Fruit fly (Drosophila melanogaster) whole organism, embryonic: ENCODE data around the gene CG7694.
A peak's percentile ranks its signal among the peaks of the same experiment; 100 is the strongest.

ENCODE experiments used
- CG10274 ChIP-seq: fragments of 200-800 bp; sonication (Bioruptor generic); optimal IDR thresholded peaks from 3 replicates; lab custom pipeline; 2017; ENCODE audit warnings: missing biosample characterization, mild to moderate bottlenecking, missing genetic modification characterization
- CG10462 ChIP-seq: fragments of 200-800 bp; sonication (Bioruptor generic); optimal IDR thresholded peaks from 2 replicates; lab custom pipeline; 2016; ENCODE audit warnings: missing biosample characterization, missing genetic modification characterization
- CG11456 ChIP-seq: fragments of 200-800 bp; sonication (Bioruptor generic); IDR thresholded peaks from 3 replicates; pipeline ENCODE4 v1.3.6; 2022; ENCODE audit warnings: missing biosample characterization, missing genetic modification characterization
- CG12236 ChIP-seq: fragments of 200-800 bp; sonication (Bioruptor generic); optimal IDR thresholded peaks from 2 replicates; lab custom pipeline; 2016; ENCODE audit warnings: missing biosample characterization, missing genetic modification characterization
- CG13424 ChIP-seq: fragments of 200-800 bp; sonication (Bioruptor generic); optimal IDR thresholded peaks from 2 replicates; lab custom pipeline; 2019; ENCODE audit warnings: missing biosample characterization, mild to moderate bottlenecking, missing genetic modification characterization, moderate library complexity
- CG15073 ChIP-seq: fragments of 200-800 bp; sonication (Bioruptor generic); optimal IDR thresholded peaks from 2 replicates; lab custom pipeline; 2016; ENCODE audit warnings: missing biosample characterization, missing genetic modification characterization
- CG1529 ChIP-seq: fragments of 200-800 bp; sonication (Bioruptor generic); optimal IDR thresholded peaks from 3 replicates; lab custom pipeline; 2018; ENCODE audit warnings: missing biosample characterization, missing genetic modification characterization
- CG18619 ChIP-seq: fragments of 200-800 bp; sonication (Bioruptor generic); optimal IDR thresholded peaks from 3 replicates; lab custom pipeline; 2017; ENCODE audit warnings: missing biosample characterization, mild to moderate bottlenecking, missing genetic modification characterization
- CG2875 ChIP-seq: fragments of 200-800 bp; sonication (Bioruptor generic); optimal IDR thresholded peaks from 2 replicates; lab custom pipeline; 2017; ENCODE audit warnings: missing biosample characterization, mild to moderate bottlenecking, missing genetic modification characterization, missing genetic modification reagents
- CG30431 ChIP-seq: fragments of 200-800 bp; sonication (Bioruptor generic); optimal IDR thresholded peaks from 2 replicates; lab custom pipeline; 2017; ENCODE audit warnings: missing biosample characterization, missing genetic modification characterization
- CG3847 ChIP-seq: fragments of 200-800 bp; sonication (Bioruptor generic); IDR thresholded peaks from 2 replicates; pipeline ENCODE4 v1.3.6; 2022; ENCODE audit warnings: missing biosample characterization, missing genetic modification characterization
- CG4404 ChIP-seq: fragments of 200-800 bp; sonication (Bioruptor generic); IDR thresholded peaks from 2 replicates; pipeline ENCODE4 v1.3.6; 2022; ENCODE audit warnings: missing biosample characterization, missing genetic modification characterization
- CG4854 ChIP-seq: fragments of 200-800 bp; sonication (Bioruptor generic); optimal IDR thresholded peaks from 2 replicates; lab custom pipeline; 2016; ENCODE audit warnings: missing biosample characterization, missing genetic modification characterization, inconsistent platforms
- CG6765 ChIP-seq: fragments of 200-800 bp; sonication (Bioruptor generic); optimal IDR thresholded peaks from 3 replicates; lab custom pipeline; 2017; ENCODE audit warnings: missing biosample characterization, mild to moderate bottlenecking, missing genetic modification characterization
- CG7357 ChIP-seq: fragments of 200-800 bp; sonication (Bioruptor generic); IDR thresholded peaks from 3 replicates; pipeline ENCODE4 v1.3.6; 2022; ENCODE audit warnings: missing biosample characterization, missing genetic modification characterization
- CG9215 ChIP-seq: fragments of 200-800 bp; sonication (Bioruptor generic); IDR thresholded peaks from 2 replicates; pipeline ENCODE4 v1.3.6; 2022; ENCODE audit warnings: missing biosample characterization, missing genetic modification characterization
- CrebB ChIP-seq: fragments of 200-800 bp; sonication (Bioruptor generic); optimal IDR thresholded peaks from 3 replicates; lab custom pipeline; 2018; ENCODE audit warnings: missing biosample characterization, mild to moderate bottlenecking, missing genetic modification characterization
- Deaf1 ChIP-seq: fragments of 200-800 bp; optimal IDR thresholded peaks from 3 replicates; lab custom pipeline; 2019; ENCODE audit warnings: missing biosample characterization, mild to moderate bottlenecking, missing genetic modification characterization, moderate library complexity
- Doc2 ChIP-seq: fragments of 200-800 bp; sonication (Bioruptor generic); IDR thresholded peaks from 2 replicates; pipeline ENCODE4 v1.3.6; 2022; ENCODE audit warnings: missing biosample characterization, missing genetic modification characterization
- Drgx ChIP-seq: fragments of 200-800 bp; sonication (Bioruptor generic); IDR thresholded peaks from 2 replicates; pipeline ENCODE4 v1.3.6; 2022; ENCODE audit warnings: missing biosample characterization, missing genetic modification characterization
- Ets65A ChIP-seq: fragments of 200-800 bp; sonication (Bioruptor generic); peaks from one replicate; lab custom pipeline; 2016; ENCODE audit warnings: missing biosample characterization, missing genetic modification characterization
- Ets97D ChIP-seq: fragments of 200-800 bp; sonication (Bioruptor generic); optimal IDR thresholded peaks from 3 replicates; lab custom pipeline; 2016; ENCODE audit warnings: missing biosample characterization, missing genetic modification characterization
- Fer1 ChIP-seq: fragments of 200-800 bp; sonication (Bioruptor generic); optimal IDR thresholded peaks from 2 replicates; lab custom pipeline; 2017; ENCODE audit warnings: missing biosample characterization, mild to moderate bottlenecking, missing genetic modification characterization
- HLH54F ChIP-seq: fragments of 200-800 bp; sonication (Bioruptor generic); optimal IDR thresholded peaks from 3 replicates; lab custom pipeline; 2016; ENCODE audit warnings: missing biosample characterization, missing genetic modification characterization
- MBD-R2 ChIP-seq: fragments of 200-800 bp; sonication (Bioruptor generic); IDR thresholded peaks from 2 replicates; pipeline ENCODE4 v1.3.6; 2022; ENCODE audit warnings: missing biosample characterization, missing genetic modification characterization
- Max ChIP-seq: fragments of 200-800 bp; sonication (Bioruptor generic); optimal IDR thresholded peaks from 2 replicates; lab custom pipeline; 2016; ENCODE audit warnings: missing biosample characterization, mild to moderate bottlenecking, missing genetic modification characterization
- Rx ChIP-seq: fragments of 200-800 bp; sonication (Bioruptor generic); IDR thresholded peaks from 2 replicates; pipeline ENCODE4 v1.3.6; 2022; ENCODE audit warnings: missing biosample characterization, missing genetic modification characterization
- Sox100B ChIP-seq: fragments of 200-800 bp; sonication (Bioruptor generic); optimal IDR thresholded peaks from 3 replicates; lab custom pipeline; 2018; ENCODE audit warnings: missing biosample characterization, mild to moderate bottlenecking, missing genetic modification characterization
- Sry-β ChIP-seq: fragments of 200-800 bp; sonication (Bioruptor generic); optimal IDR thresholded peaks from 2 replicates; lab custom pipeline; 2018; ENCODE audit warnings: missing biosample characterization, mild to moderate bottlenecking, missing genetic modification characterization, moderate library complexity
- abd-A ChIP-seq: fragments of 200-800 bp; sonication (Bioruptor generic); optimal IDR thresholded peaks from 3 replicates; lab custom pipeline; 2019; ENCODE audit warnings: missing biosample characterization, mild to moderate bottlenecking, missing genetic modification characterization, moderate library complexity
- bbx ChIP-seq: fragments of 200-800 bp; sonication (Bioruptor generic); IDR thresholded peaks from 2 replicates; pipeline ENCODE4 v1.3.6; 2022; ENCODE audit warnings: missing biosample characterization, missing genetic modification characterization; ENCODE audit not compliant: partially characterized antibody
- bigmax ChIP-seq: fragments of 200-800 bp; sonication (Bioruptor generic); optimal IDR thresholded peaks from 2 replicates; lab custom pipeline; 2018; ENCODE audit warnings: missing biosample characterization, mild to moderate bottlenecking, missing genetic modification characterization
- cas ChIP-seq: fragments of 200-800 bp; sonication (Bioruptor generic); IDR thresholded peaks from 2 replicates; pipeline ENCODE4 v1.3.6; 2022; ENCODE audit warnings: missing biosample characterization, missing genetic modification characterization
- cg ChIP-seq: fragments of 200-800 bp; sonication (Bioruptor generic); optimal IDR thresholded peaks from 3 replicates; lab custom pipeline; 2019; ENCODE audit warnings: missing biosample characterization, mild to moderate bottlenecking, missing genetic modification characterization, moderate library complexity
- chn ChIP-seq: fragments of 200-800 bp; sonication (Bioruptor generic); optimal IDR thresholded peaks from 2 replicates; lab custom pipeline; 2016; ENCODE audit warnings: missing biosample characterization, missing genetic modification characterization
- crol ChIP-seq: fragments of 200-800 bp; sonication (Bioruptor generic); IDR thresholded peaks from 2 replicates; pipeline ENCODE4 v1.3.6; 2022; ENCODE audit warnings: missing biosample characterization, missing genetic modification characterization
- dimm ChIP-seq: fragments of 200-800 bp; sonication (Bioruptor generic); IDR thresholded peaks from 2 replicates; pipeline ENCODE4 v1.3.6; 2022; ENCODE audit warnings: missing biosample characterization, missing genetic modification characterization
- dmrt11E ChIP-seq: fragments of 200-800 bp; sonication (Bioruptor generic); optimal IDR thresholded peaks from 3 replicates; lab custom pipeline; 2018; ENCODE audit warnings: missing biosample characterization, mild to moderate bottlenecking, missing genetic modification characterization, moderate library complexity
- dysf ChIP-seq: fragments of 200-800 bp; sonication (Bioruptor generic); IDR thresholded peaks from 3 replicates; pipeline ENCODE4 v1.3.6; 2022; ENCODE audit warnings: missing biosample characterization, missing genetic modification characterization
- fd102C ChIP-seq: fragments of 200-800 bp; sonication (Bioruptor generic); optimal IDR thresholded peaks from 2 replicates; lab custom pipeline; 2018; ENCODE audit warnings: missing biosample characterization, mild to moderate bottlenecking, missing genetic modification characterization, moderate library complexity
- gro ChIP-seq: fragments of 200-800 bp; sonication (Bioruptor generic); optimal IDR thresholded peaks from 2 replicates; lab custom pipeline; 2016; ENCODE audit warnings: missing biosample characterization, missing genetic modification characterization
- lilli ChIP-seq: fragments of 200-800 bp; sonication (Bioruptor generic); optimal IDR thresholded peaks from 3 replicates; lab custom pipeline; 2016; ENCODE audit warnings: missing biosample characterization, missing genetic modification characterization
- ranshi ChIP-seq: fragments of 200-800 bp; sonication (Bioruptor generic); IDR thresholded peaks from 2 replicates; pipeline ENCODE4 v1.3.6; 2022; ENCODE audit warnings: missing biosample characterization, missing genetic modification characterization
- sim ChIP-seq: fragments of 200-800 bp; sonication (Bioruptor generic); IDR thresholded peaks from 2 replicates; pipeline ENCODE4 v1.3.6; 2022; ENCODE audit warnings: missing biosample characterization, missing genetic modification characterization
- sna ChIP-seq: fragments of 200-800 bp; sonication (Bioruptor generic); IDR thresholded peaks from 2 replicates; pipeline ENCODE4 v1.3.6; 2022; ENCODE audit warnings: missing biosample characterization, missing genetic modification characterization; ENCODE audit not compliant: partially characterized antibody
- sqz ChIP-seq: fragments of 200-800 bp; sonication (Bioruptor generic); optimal IDR thresholded peaks from 3 replicates; lab custom pipeline; 2018; ENCODE audit warnings: missing biosample characterization, mild to moderate bottlenecking, missing genetic modification characterization
- stc ChIP-seq: fragments of 200-800 bp; sonication (Bioruptor generic); IDR thresholded peaks from 2 replicates; pipeline ENCODE4 v1.3.6; 2022; ENCODE audit warnings: missing biosample characterization, missing genetic modification characterization
- tna ChIP-seq: fragments of 200-800 bp; sonication (Bioruptor generic); IDR thresholded peaks from 2 replicates; pipeline ENCODE4 v1.3.6; 2022; ENCODE audit warnings: missing biosample characterization, missing genetic modification characterization; ENCODE audit not compliant: partially characterized antibody
- toy ChIP-seq: fragments of 200-800 bp; sonication (Bioruptor generic); IDR thresholded peaks from 2 replicates; pipeline ENCODE4 v1.3.6; 2022; ENCODE audit warnings: missing biosample characterization, missing genetic modification characterization
- twi ChIP-seq: fragments of 200-800 bp; optimal IDR thresholded peaks from 2 replicates; lab custom pipeline; 2019; ENCODE audit warnings: missing biosample characterization, mild to moderate bottlenecking, missing genetic modification characterization, moderate library complexity

CG7694 gene

DNA sequence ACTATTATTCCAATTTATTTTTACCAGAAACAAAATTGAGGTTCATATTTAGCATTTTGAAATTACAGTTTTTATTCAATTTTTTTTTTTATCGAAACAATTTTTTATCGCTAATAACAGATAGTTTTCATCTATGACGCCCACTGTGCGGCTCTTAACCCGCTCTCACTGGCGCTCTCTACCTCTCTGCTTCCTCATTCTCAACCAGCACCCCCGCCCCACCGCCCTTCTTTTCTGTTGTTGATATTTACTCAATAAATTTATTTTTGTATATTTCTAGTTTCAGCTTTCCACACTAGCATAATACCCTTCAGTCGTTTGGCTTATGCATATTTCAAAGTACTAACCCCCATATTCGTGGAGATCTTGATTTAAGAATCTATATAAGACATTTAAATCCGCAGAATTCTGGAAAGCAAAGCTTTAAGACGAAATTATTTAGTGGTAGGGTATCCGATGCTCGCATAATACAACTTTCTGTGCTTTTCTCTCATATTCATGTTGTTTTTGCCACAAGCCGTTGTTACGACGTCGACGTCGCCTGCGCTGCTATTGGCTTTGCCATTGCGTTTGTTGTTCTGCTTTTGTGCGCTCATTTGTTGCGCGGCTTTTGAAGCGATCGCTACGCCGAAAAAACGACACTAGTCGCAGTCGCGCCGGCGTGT is 11.1 kb downstream of the CG7694 start (continued):
- peak; percentile 95 for TF ChIP-seq CG12236 (GFP tag; lab: Kevin White, UChicago)
- TF ChIP-seq dimm (GFP tag; lab: Robert Waterston, UW), result peak; percentile 78
- peak; percentile 92 for TF ChIP-seq CG9215 (GFP tag; lab: Robert Waterston, UW)
- TF ChIP-seq chn (GFP tag; lab: Kevin White, UChicago), result peak; percentile 97
- peak; percentile 97 for TF ChIP-seq HLH54F (GFP tag; lab: Kevin White, UChicago)
- peak; percentile 85 for TF ChIP-seq Deaf1 (tag; lab: Kevin White, UChicago)
- TF ChIP-seq CG10462 (GFP tag; lab: Kevin White, UChicago), result peak; percentile 91
- peak; percentile 97 for TF ChIP-seq Max
- peak; percentile 84 for TF ChIP-seq Doc2 (GFP tag; lab: Robert Waterston, UW)
- TF ChIP-seq dysf (GFP tag; lab: Robert Waterston, UW), result peak; percentile 97
- TF ChIP-seq fd102C, result peak; percentile 66
- peak; percentile 84 for TF ChIP-seq sim (GFP tag; lab: Robert Waterston, UW)
- TF ChIP-seq CG18619 (GFP tag; lab: Kevin White, UChicago), result peak; percentile 97
- TF ChIP-seq tna (GFP tag; lab: Robert Waterston, UW), result no peak
- peak; percentile 97 for TF ChIP-seq gro (GFP tag; lab: Kevin White, UChicago)
- peak; percentile 77 for TF ChIP-seq Sry-β (GFP tag; lab: Kevin White, UChicago)
- TF ChIP-seq CG4854 (GFP tag; lab: Kevin White, UChicago), result peak; percentile 98
- TF ChIP-seq CrebB (tag; lab: Kevin White, UChicago), result peak; percentile 94
- peak; percentile 82 for TF ChIP-seq CG15073 (GFP tag; lab: Kevin White, UChicago)
- TF ChIP-seq CG7357 (GFP tag; lab: Robert Waterston, UW), result peak; percentile 90
- peak; percentile 97 for TF ChIP-seq CG13424 (tag; lab: Kevin White, UChicago)
- peak; percentile 99 for TF ChIP-seq Sox100B (GFP tag; lab: Kevin White, UChicago)
- peak; percentile 98 for TF ChIP-seq abd-A
- peak; percentile 34; the same call in 1 of the 2 replicates for TF ChIP-seq bbx
- TF ChIP-seq dmrt11E (tag; lab: Kevin White, UChicago), result peak; percentile 95
- no peak for TF ChIP-seq cg (GFP tag; lab: Kevin White, UChicago)
- peak; percentile 77 for TF ChIP-seq toy (GFP tag; lab: Robert Waterston, UW)
- TF ChIP-seq ranshi (GFP tag; lab: Robert Waterston, UW), result peak; percentile 94
- peak; percentile 94 for TF ChIP-seq twi (tag; lab: Kevin White, UChicago)
- peak; percentile 82 for TF ChIP-seq CG4404 (GFP tag; lab: Robert Waterston, UW)
- TF ChIP-seq CG11456 (GFP tag; lab: Robert Waterston, UW), result peak; percentile 96
- 0 out of 2 replicates have a peak, but pooled peaks have one; percentile 10 for TF ChIP-seq sna (GFP tag; lab: Robert Waterston, UW)
- TF ChIP-seq crol, result peak; percentile 98
- TF ChIP-seq sqz (GFP tag; lab: Kevin White, UChicago), result peak; percentile 89
- TF ChIP-seq CG3847, result peak; percentile 95
- peak; percentile 89 for TF ChIP-seq stc (GFP tag; lab: Robert Waterston, UW)
- peak; percentile 77 for TF ChIP-seq CG6765 (GFP tag; lab: Kevin White, UChicago)
- TF ChIP-seq Fer1, result peak; percentile 96
- peak; percentile 78; the same call in 1 of the 2 replicates for TF ChIP-seq cas (GFP tag; lab: Robert Waterston, UW)
- TF ChIP-seq Ets65A (GFP tag; lab: Kevin White, UChicago), result peak; percentile 100
- TF ChIP-seq Drgx, result peak; percentile 93
- peak; percentile 98 for TF ChIP-seq CG2875 (GFP tag; lab: Kevin White, UChicago)
- peak; percentile 84 for TF ChIP-seq Ets97D (GFP tag; lab: Kevin White, UChicago)
- peak; percentile 56 for TF ChIP-seq bigmax (GFP tag; lab: Kevin White, UChicago)
- TF ChIP-seq CG30431 (GFP tag; lab: Kevin White, UChicago), result peak; percentile 95
- TF ChIP-seq CG10274 (GFP tag; lab: Kevin White, UChicago), result peak; percentile 99
- peak; percentile 98 for TF ChIP-seq lilli (GFP tag; lab: Kevin White, UChicago)
- peak; percentile 97 for TF ChIP-seq CG1529
- peak; percentile 92 for TF ChIP-seq Rx (GFP tag; lab: Robert Waterston, UW)
- peak; percentile 76 for TF ChIP-seq MBD-R2 (GFP tag; lab: Robert Waterston, UW)
